Worm (Caenorhabditis elegans) whole organism, young adult: ENCODE results near the gene eor-2.

Experiments used
- B0035.1 ChIP-seq: sonication (generic microtip); optimal IDR thresholded peaks from 2 replicates; lab custom pipeline; 2016; ENCODE audit warnings: missing genetic modification characterization, mild to moderate bottlenecking, missing compliant biosample characterization, missing genotype, missing genetic modification reagents
- F10E7.11 ChIP-seq: sonication (generic microtip); optimal IDR thresholded peaks from 2 replicates; lab custom pipeline; 2017; ENCODE audit warnings: mild to moderate bottlenecking, missing genetic modification characterization, moderate library complexity, missing compliant biosample characterization
- F33H1.4 ChIP-seq: fragments of 200-800 bp; sonication (Bioruptor generic); IDR thresholded peaks from 2 replicates; pipeline ENCODE4 v1.3.6; 2022; ENCODE audit warnings: missing genetic modification reagents, missing genetic modification characterization, missing compliant biosample characterization
- F37B4.10 ChIP-seq: fragments of 200-800 bp; sonication (Bioruptor generic); IDR thresholded peaks from 2 replicates; pipeline ENCODE4 v1.3.6; 2022; ENCODE audit warnings: missing genetic modification characterization, missing compliant biosample characterization
- F39B2.1 ChIP-seq: fragments of 200-800 bp; sonication (Bioruptor generic); IDR thresholded peaks from 2 replicates; pipeline ENCODE4 v1.3.6; 2022; ENCODE audit warnings: missing genetic modification reagents, missing genetic modification characterization, missing compliant biosample characterization
- F49E8.2 ChIP-seq: sonication (generic microtip); optimal IDR thresholded peaks from 3 replicates; lab custom pipeline; 2017; ENCODE audit warnings: missing genetic modification characterization, mild to moderate bottlenecking, missing compliant biosample characterization, antibody characterized with exemption, moderate library complexity; ENCODE audit not compliant: insufficient read depth
- F52B5.7 ChIP-seq: sonication (generic microtip); optimal IDR thresholded peaks from 2 replicates; lab custom pipeline; 2016; ENCODE audit warnings: mild to moderate bottlenecking, missing genetic modification characterization, missing compliant biosample characterization
- F57A8.1 ChIP-seq: fragments of 200-800 bp; sonication (Bioruptor generic); optimal IDR thresholded peaks from 2 replicates; lab custom pipeline; 2018; ENCODE audit warnings: mild to moderate bottlenecking, missing genetic modification characterization, moderate library complexity, missing compliant biosample characterization
- F57C9.4 ChIP-seq: sonication (generic microtip); optimal IDR thresholded peaks from 2 replicates; lab custom pipeline; 2017; ENCODE audit warnings: mild to moderate bottlenecking, missing genetic modification characterization, missing compliant biosample characterization
- Y79H2A.3 ChIP-seq: fragments of 200-800 bp; sonication (Bioruptor generic); conservative IDR thresholded peaks from 2 replicates; pipeline ENCODE4 v1.3.6; 2022; ENCODE audit warnings: missing genetic modification reagents, missing genetic modification characterization, missing compliant biosample characterization
- akir-1 ChIP-seq: fragments of 200-800 bp; sonication (Bioruptor generic); optimal IDR thresholded peaks from 2 replicates; lab custom pipeline; 2018; ENCODE audit warnings: mild to moderate bottlenecking, missing genetic modification characterization, moderate library complexity, missing compliant biosample characterization
- ccch-3 ChIP-seq: fragments of 200-800 bp; sonication (Bioruptor generic); optimal IDR thresholded peaks from 2 replicates; lab custom pipeline; 2018; ENCODE audit warnings: mild to moderate bottlenecking, missing genetic modification characterization, missing compliant biosample characterization
- ceh-100 ChIP-seq: fragments of 200-800 bp; sonication (Bioruptor generic); IDR thresholded peaks from 2 replicates; pipeline ENCODE4 v1.3.6; 2022; ENCODE audit warnings: missing genetic modification reagents, missing genetic modification characterization, missing compliant biosample characterization
- ceh-27 ChIP-seq: fragments of 200-800 bp; sonication (Bioruptor generic); optimal IDR thresholded peaks from 2 replicates; lab custom pipeline; 2018; ENCODE audit warnings: mild to moderate bottlenecking, missing genetic modification characterization, moderate library complexity, missing compliant biosample characterization
- die-1 ChIP-seq: sonication (generic microtip); optimal IDR thresholded peaks from 2 replicates; lab custom pipeline; 2016; ENCODE audit warnings: missing genotype, mild to moderate bottlenecking, missing genetic modification characterization, missing compliant biosample characterization
- egrh-3 ChIP-seq: fragments of 200-800 bp; sonication (Bioruptor generic); IDR thresholded peaks from 2 replicates; pipeline ENCODE4 v1.3.6; 2022; ENCODE audit warnings: missing genetic modification reagents, missing genetic modification characterization, missing compliant biosample characterization
- fkh-3 ChIP-seq: sonication (generic microtip); optimal IDR thresholded peaks from 2 replicates; lab custom pipeline; 2016; ENCODE audit warnings: mild to moderate bottlenecking, missing genetic modification characterization, missing compliant biosample characterization
- gei-17 ChIP-seq: fragments of 200-800 bp; sonication (Bioruptor generic); optimal IDR thresholded peaks from 2 replicates; lab custom pipeline; 2018; ENCODE audit warnings: mild to moderate bottlenecking, missing genetic modification characterization, missing compliant biosample characterization
- hmg-20 ChIP-seq: fragments of 200-800 bp; sonication (Bioruptor generic); IDR thresholded peaks from 2 replicates; pipeline ENCODE4 v1.3.6; 2022; ENCODE audit warnings: missing genetic modification reagents, missing genetic modification characterization, missing compliant biosample characterization
- hsf-1 ChIP-seq: fragments of 200-800 bp; sonication (Bioruptor generic); IDR thresholded peaks from 2 replicates; pipeline ENCODE4 v1.3.6; 2022; ENCODE audit warnings: missing genetic modification reagents, missing genetic modification characterization, missing compliant biosample characterization
- lag-1 ChIP-seq: fragments of 200-800 bp; sonication (Bioruptor generic); IDR thresholded peaks from 2 replicates; pipeline ENCODE4 v1.3.6; 2022; ENCODE audit warnings: missing genetic modification reagents, missing genetic modification characterization, missing compliant biosample characterization
- lin-40 ChIP-seq: sonication (generic microtip); optimal IDR thresholded peaks from 2 replicates; lab custom pipeline; 2016; ENCODE audit warnings: missing genetic modification characterization, mild to moderate bottlenecking, missing compliant biosample characterization, missing genotype, missing genetic modification reagents
- lir-1 ChIP-seq: fragments of 200-800 bp; sonication (Bioruptor generic); conservative IDR thresholded peaks from 2 replicates; pipeline ENCODE4 v1.3.6; 2022; ENCODE audit warnings: missing genetic modification reagents, missing genetic modification characterization, missing compliant biosample characterization
- madf-8 ChIP-seq: fragments of 200-800 bp; sonication (Bioruptor generic); conservative IDR thresholded peaks from 2 replicates; pipeline ENCODE4 v1.3.6; 2022; ENCODE audit warnings: missing genetic modification reagents, missing genetic modification characterization, missing compliant biosample characterization
- nfya-1 ChIP-seq: sonication (generic microtip); optimal IDR thresholded peaks from 2 replicates; lab custom pipeline; 2017; ENCODE audit warnings: antibody characterized with exemption, missing compliant biosample characterization, missing genetic modification characterization, borderline replicate concordance; ENCODE audit not compliant: insufficient read depth
- nhr-120 ChIP-seq: fragments of 200-800 bp; sonication (Bioruptor generic); IDR thresholded peaks from 2 replicates; pipeline ENCODE4 v1.3.6; 2022; ENCODE audit warnings: missing genetic modification characterization, missing compliant biosample characterization
- nhr-179 ChIP-seq: sonication (generic microtip); optimal IDR thresholded peaks from 2 replicates; lab custom pipeline; 2016; ENCODE audit warnings: mild to moderate bottlenecking, missing genetic modification characterization, missing compliant biosample characterization
- nhr-80 ChIP-seq: sonication (generic microtip); optimal IDR thresholded peaks from 2 replicates; lab custom pipeline; 2016; ENCODE audit warnings: missing genetic modification characterization, missing compliant biosample characterization
- pha-4 ChIP-seq: fragments of 150-350 bp; sonication (generic microtip); optimal IDR thresholded peaks from 2 replicates; lab custom pipeline; 2014; ENCODE audit warnings: missing biosample characterization, missing genetic modification reagents, missing genetic modification characterization
- repo-1 ChIP-seq: sonication (generic microtip); optimal IDR thresholded peaks from 2 replicates; lab custom pipeline; 2017; ENCODE audit warnings: mild to moderate bottlenecking, missing genetic modification characterization, missing compliant biosample characterization
- tbx-9 ChIP-seq: sonication (generic microtip); optimal IDR thresholded peaks from 2 replicates; lab custom pipeline; 2016; ENCODE audit warnings: borderline replicate concordance, missing genetic modification characterization, inconsistent platforms, missing compliant biosample characterization
- unc-62 ChIP-seq: fragments of 150-350 bp; optimal IDR thresholded peaks from 2 replicates; lab custom pipeline; 2014; ENCODE audit warnings: missing biosample characterization, missing genetic modification reagents, missing genetic modification characterization
- xnd-1 ChIP-seq: sonication (generic microtip); optimal IDR thresholded peaks from 2 replicates; lab custom pipeline; 2016; ENCODE audit warnings: missing genotype, missing genetic modification reagents, missing genetic modification characterization, missing compliant biosample characterization
- ztf-25 ChIP-seq: fragments of 200-800 bp; sonication (Bioruptor generic); IDR thresholded peaks from 2 replicates; pipeline ENCODE4 v1.3.6; 2022; ENCODE audit warnings: missing genetic modification reagents, missing genetic modification characterization, missing compliant biosample characterization
- ztf-28 ChIP-seq: fragments of 200-800 bp; sonication (Bioruptor generic); IDR thresholded peaks from 2 replicates; pipeline ENCODE4 v1.3.6; 2022; ENCODE audit warnings: missing genetic modification reagents, missing genetic modification characterization, missing compliant biosample characterization
- ztf-6 ChIP-seq: fragments of 200-800 bp; sonication (Bioruptor generic); IDR thresholded peaks from 2 replicates; pipeline ENCODE4 v1.3.6; 2022; ENCODE audit warnings: missing genetic modification reagents, missing genetic modification characterization, missing compliant biosample characterization

eor-2 gene

ce11 chrX:14645392-14645791 is 42.6 kb downstream of the eor-2 start, which contains the start of gene F54E4.4:
Gene F54E4.4, minus strand, starts transcription at chrX:14645492.
- no peak for TF ChIP-seq F10E7.11 (tag; lab: Kevin White, UChicago)
- no peak for TF ChIP-seq madf-8 (GFP tag; lab: Robert Waterston, UW)
- TF ChIP-seq, all 124 proteins: peak for 0

- TF ChIP-seq ztf-6 (GFP tag; lab: Robert Waterston, UW) = no peak
- TF ChIP-seq pha-4 = no peak
- no peak for TF ChIP-seq nhr-120 (GFP tag; lab: Robert Waterston, UW)
- TF ChIP-seq lag-1 (GFP tag; lab: Robert Waterston, UW) = no peak
- TF ChIP-seq F33H1.4 = no peak
These were observed 46.4 kb downstream of the eor-2 start for ce11 chrX:14649224-14649623.

- TF ChIP-seq nhr-120 (GFP tag; lab: Robert Waterston, UW) (no peak), ztf-28 (GFP tag; lab: Robert Waterston, UW) (no peak), F57C9.4 (tag; lab: Kevin White, UChicago) (no peak), F52B5.7 (tag; lab: Kevin White, UChicago) (no peak), ccch-3 (GFP tag; lab: Kevin White, UChicago) (no peak), nhr-179 (tag; lab: Kevin White, UChicago) (no peak), lin-40 (tag; lab: Kevin White, UChicago) (no peak), pha-4 (no peak), die-1 (tag; lab: Kevin White, UChicago) (no peak), gei-17 (GFP tag; lab: Kevin White, UChicago) (no peak), hsf-1 (no peak), fkh-3 (tag; lab: Kevin White, UChicago) (no peak), tbx-9 (tag; lab: Kevin White, UChicago) (no peak), Y79H2A.3 (GFP tag; lab: Robert Waterston, UW) (no peak), F57A8.1 (GFP tag; lab: Kevin White, UChicago) (no peak), ceh-27 (GFP tag; lab: Kevin White, UChicago) (no peak)
These were observed 49.2 kb downstream of the eor-2 start for ce11 chrX:14652058-14652457.

ce11 chrX:14653486-14653885 is 50.7 kb downstream of the eor-2 start:
- TF ChIP-seq unc-62 (GFP tag; lab: Kevin White, UChicago) (no peak), F39B2.1 (GFP tag; lab: Robert Waterston, UW) (no peak), ztf-25 (no peak), egrh-3 (GFP tag; lab: Robert Waterston, UW) (no peak), lir-1 (GFP tag; lab: Robert Waterston, UW) (no peak), ceh-100 (no peak), F33H1.4 (no peak), nhr-80 (tag; lab: Kevin White, UChicago) (no peak), xnd-1 (tag; lab: Kevin White, UChicago) (no peak), F37B4.10 (GFP tag; lab: Robert Waterston, UW) (no peak), B0035.1 (tag; lab: Kevin White, UChicago) (no peak), akir-1 (no peak), repo-1 (tag; lab: Kevin White, UChicago) (no peak), nfya-1 (tag; lab: Kevin White, UChicago) (no peak), F49E8.2 (no peak), die-1 (tag; lab: Kevin White, UChicago) (no peak), hmg-20 (GFP tag; lab: Robert Waterston, UW) (no peak)
